Worm (Caenorhabditis elegans): ENCODE measurements around the gene txbp-3.

DNA sequence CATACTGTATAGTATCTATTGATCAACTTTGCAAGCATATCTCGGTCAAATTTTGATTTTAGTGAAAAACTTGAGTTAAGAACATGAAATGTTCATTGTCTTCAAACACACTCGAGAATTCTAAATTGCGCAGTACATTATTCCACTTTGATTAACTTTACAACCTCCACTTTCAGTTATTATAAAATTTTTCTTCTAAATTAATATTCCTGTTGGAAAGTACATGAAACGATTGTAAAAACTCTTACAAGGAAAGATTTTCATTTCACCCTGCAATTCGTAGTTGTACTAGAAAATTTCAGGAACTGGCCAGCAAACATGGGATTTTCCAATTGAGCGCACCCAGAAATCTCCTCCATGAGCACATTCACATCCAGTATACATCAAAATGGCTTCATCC, 2.5 kb downstream of the txbp-3 start, which contains the start of gene C45G9.14:
- TF ChIP-seq F10E7.11 (tag; optimal IDR thresholded peaks at IDR 0.05) (no peak), F49E8.2 (tag; optimal IDR thresholded peaks at IDR 0.05; ENCODE audit: insufficient read depth) (no peak), snpc-4 (GFP tag; optimal IDR thresholded peaks at IDR 0.05) (no peak), snpc-4 (tag; optimal IDR thresholded peaks at IDR 0.05) (no peak)

Measured in whole organism, young adult.